Worm (Caenorhabditis elegans): ENCODE data around the gene ctbp-1.

DNA sequence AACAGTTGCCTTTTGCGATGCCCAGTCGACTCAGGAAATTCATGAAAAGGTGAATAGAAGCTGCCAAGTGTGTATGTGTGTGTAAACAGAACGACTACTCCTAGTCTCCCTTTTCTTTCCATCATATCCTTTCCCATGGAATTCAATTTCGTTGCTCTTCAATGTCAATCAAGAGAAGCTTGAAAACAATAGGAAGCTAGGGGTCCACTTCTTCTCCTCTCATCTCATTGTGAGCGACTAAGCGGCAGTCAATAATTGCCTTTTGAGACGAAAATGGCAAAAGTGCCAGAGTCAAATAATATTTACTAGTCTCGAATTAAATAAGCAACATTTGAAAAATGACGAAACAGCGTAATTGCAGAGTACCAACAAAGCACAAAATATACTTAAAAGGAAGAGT lies 7.1 kb downstream of the ctbp-1 start:
- no peak for TF ChIP-seq ama-1 (optimal IDR thresholded peaks at IDR 0.05)
- TF ChIP-seq sea-1 (GFP tag; conservative IDR thresholded peaks at IDR 0.05), result no peak
- TF ChIP-seq ets-7 (tag; optimal IDR thresholded peaks at IDR 0.05), result no peak
- TF ChIP-seq hmg-4 (GFP tag; optimal IDR thresholded peaks at IDR 0.05), result no peak
- no peak for TF ChIP-seq pes-1 (GFP tag; IDR thresholded peaks at IDR 0.05)
- TF ChIP-seq flt-1 (GFP tag; IDR thresholded peaks at IDR 0.05), result no peak
- TF ChIP-seq ceh-13 (GFP tag; optimal IDR thresholded peaks at IDR 0.05), result no peak
- TF ChIP-seq F13C5.2 (tag; optimal IDR thresholded peaks at IDR 0.05), result no peak
- TF ChIP-seq hnd-1 (tag; optimal IDR thresholded peaks at IDR 0.05), result no peak
- no peak for TF ChIP-seq scrt-1 (GFP tag; IDR thresholded peaks at IDR 0.05)
- TF ChIP-seq tbx-11 (GFP tag; IDR thresholded peaks at IDR 0.05), result no peak
- no peak for TF ChIP-seq ceh-36 (tag; optimal IDR thresholded peaks at IDR 0.05)
- no peak for TF ChIP-seq hmbx-1 (tag; optimal IDR thresholded peaks at IDR 0.05)
- TF ChIP-seq tra-4 (tag; optimal IDR thresholded peaks at IDR 0.05), result no peak

All from whole organism, early embryonic.